Fruit fly (Drosophila melanogaster): ENCODE results near the gene lost.
A peak's percentile ranks its signal among the peaks of the same experiment; 100 is the strongest.

The lost gene

dm6 chr3R:4403706-4404392, 973 bp downstream of the lost start (continued):
- TF ChIP-seq ap (GFP tag; IDR thresholded peaks at IDR 0.05) (no peak), odd (GFP tag; optimal IDR thresholded peaks at IDR 0.05) (no peak), Ada2b (GFP tag; IDR thresholded peaks at IDR 0.05) (no peak), lilli (GFP tag; optimal IDR thresholded peaks at IDR 0.05) (peak; percentile 6), tna (GFP tag; IDR thresholded peaks at IDR 0.05; ENCODE audit: partially characterized antibody) (no peak), CG11085 (GFP tag; IDR thresholded peaks at IDR 0.05) (no peak), unc-4 (GFP tag; IDR thresholded peaks at IDR 0.05; ENCODE audit: partially characterized antibody) (no peak), sima (GFP tag; optimal IDR thresholded peaks at IDR 0.05) (no peak), p53 (GFP tag; optimal IDR thresholded peaks at IDR 0.05) (no peak), CG14014 (GFP tag; IDR thresholded peaks at IDR 0.05) (no peak), CG13287 (GFP tag; IDR thresholded peaks at IDR 0.05; ENCODE audit: partially characterized antibody) (no peak; the same call in 1 of the 2 replicates), sna (GFP tag; IDR thresholded peaks at IDR 0.05; ENCODE audit: partially characterized antibody) (no peak), vnd (GFP tag; IDR thresholded peaks at IDR 0.05; ENCODE audit: partially characterized antibody) (no peak), wek (GFP tag; optimal IDR thresholded peaks at IDR 0.05) (no peak), en (GFP tag; optimal IDR thresholded peaks at IDR 0.05) (no peak), Deaf1 (tag; optimal IDR thresholded peaks at IDR 0.05) (peak; percentile 45), pan (optimal IDR thresholded peaks at IDR 0.05) (no peak), pan (GFP tag; optimal IDR thresholded peaks at IDR 0.05 in 1 of 2, IDR thresholded peaks at IDR 0.05 in 1 of 2) (no peak), Sox100B (GFP tag; optimal IDR thresholded peaks at IDR 0.05) (no peak), CG14667 (GFP tag; IDR thresholded peaks at IDR 0.05) (no peak), E2f1 (GFP tag; IDR thresholded peaks at IDR 0.05) (0 out of 2 replicates have a peak, but pooled peaks have one; percentile 26), chif (GFP tag; optimal IDR thresholded peaks at IDR 0.05) (no peak), CG12769 (tag; optimal IDR thresholded peaks at IDR 0.05) (peak; percentile 50), CG2712 (tag; optimal IDR thresholded peaks at IDR 0.05) (no peak), CG4707 (GFP tag; optimal IDR thresholded peaks at IDR 0.05) (no peak), CG14710 (tag; optimal IDR thresholded peaks at IDR 0.05) (no peak), tup (GFP tag; optimal IDR thresholded peaks at IDR 0.05) (no peak), br (optimal IDR thresholded peaks at IDR 0.05) (no peak), bigmax (GFP tag; optimal IDR thresholded peaks at IDR 0.05) (no peak), CG10274 (GFP tag; optimal IDR thresholded peaks at IDR 0.05) (peak; percentile 9), CG6854 (GFP tag; optimal IDR thresholded peaks at IDR 0.05) (no peak), CG11723 (GFP tag; optimal IDR thresholded peaks at IDR 0.05) (no peak), CG11398 (GFP tag; optimal IDR thresholded peaks at IDR 0.05) (no peak), CG7987 (GFP tag; optimal IDR thresholded peaks at IDR 0.05) (no peak), Adf1 (GFP tag; IDR thresholded peaks at IDR 0.05) (no peak; the same call in 1 of the 2 replicates), CG3995 (GFP tag; optimal IDR thresholded peaks at IDR 0.05) (peak; percentile 18), gsb-n (tag; optimal IDR thresholded peaks at IDR 0.05) (no peak), ems (GFP tag; optimal IDR thresholded peaks at IDR 0.05) (peak; percentile 8), CTCF (GFP tag; optimal IDR thresholded peaks at IDR 0.05) (no peak), exex (tag; optimal IDR thresholded peaks at IDR 0.05) (peak; percentile 67), pita (GFP tag; optimal IDR thresholded peaks at IDR 0.05) (no peak), vfl (GFP tag; optimal IDR thresholded peaks at IDR 0.05) (no peak), bbx (GFP tag; IDR thresholded peaks at IDR 0.05; ENCODE audit: partially characterized antibody) (0 out of 2 replicates have a peak, but pooled peaks have one; percentile 6), Taf1 (GFP tag; IDR thresholded peaks at IDR 0.05) (no peak), CG13775 (GFP tag; optimal IDR thresholded peaks at IDR 0.05) (no peak), yki (optimal IDR thresholded peaks at IDR 0.05) (no peak), fd102C (GFP tag; optimal IDR thresholded peaks at IDR 0.05) (no peak), ara (GFP tag; IDR thresholded peaks at IDR 0.05) (no peak), NC2β (GFP tag; optimal IDR thresholded peaks at IDR 0.05) (no peak), tgo (GFP tag; IDR thresholded peaks at IDR 0.05) (no peak; the same call in 2 of the 3 replicates), ham (GFP tag; IDR thresholded peaks at IDR 0.05) (no peak), CG13123 (GFP tag; optimal IDR thresholded peaks at IDR 0.05) (no peak)

Data from whole organism, embryonic.